Worm (Caenorhabditis elegans): ENCODE data around the gene ZK1290.10.

- TF ChIP-seq ceh-36 (tag; optimal IDR thresholded peaks at IDR 0.05) (no peak), sea-1 (GFP tag; conservative IDR thresholded peaks at IDR 0.05) (no peak), hmbx-1 (tag; optimal IDR thresholded peaks at IDR 0.05) (no peak), tbx-37 (GFP tag; conservative IDR thresholded peaks at IDR 0.05) (no peak), hnd-1 (tag; optimal IDR thresholded peaks at IDR 0.05) (no peak), ama-1 (optimal IDR thresholded peaks at IDR 0.05) (no peak), aly-1 (tag; optimal IDR thresholded peaks at IDR 0.05) (no peak), pes-1 (GFP tag; IDR thresholded peaks at IDR 0.05) (no peak), tbx-11 (GFP tag; IDR thresholded peaks at IDR 0.05) (no peak), flt-1 (GFP tag; IDR thresholded peaks at IDR 0.05) (no peak), ceh-13 (GFP tag; optimal IDR thresholded peaks at IDR 0.05) (no peak), F13C5.2 (tag; optimal IDR thresholded peaks at IDR 0.05) (no peak), tra-4 (tag; optimal IDR thresholded peaks at IDR 0.05) (no peak), B0310.2 (tag; optimal IDR thresholded peaks at IDR 0.05) (no peak)
Measured at ce11 chrII:7577412-7577811, 23.7 kb upstream of the ZK1290.10 start, which contains the start of gene F35D2.6.
